Fruit fly (Drosophila melanogaster) whole organism, embryonic: ENCODE data around the gene CG11085.

Source experiments
- CG10147 ChIP-seq: fragments of 200-800 bp; sonication (Bioruptor generic); optimal IDR thresholded peaks from 2 replicates; lab custom pipeline; 2019; ENCODE audit warnings: missing biosample characterization, mild to moderate bottlenecking, missing genetic modification characterization, moderate library complexity
- CG10462 ChIP-seq: fragments of 200-800 bp; sonication (Bioruptor generic); optimal IDR thresholded peaks from 2 replicates; lab custom pipeline; 2016; ENCODE audit warnings: missing biosample characterization, missing genetic modification characterization
- CG10654 ChIP-seq: fragments of 200-800 bp; sonication (Bioruptor generic); optimal IDR thresholded peaks from 2 replicates; lab custom pipeline; 2016; ENCODE audit warnings: missing biosample characterization, missing genetic modification characterization
- CG11398 ChIP-seq: fragments of 200-800 bp; sonication (Bioruptor generic); optimal IDR thresholded peaks from 2 replicates; lab custom pipeline; 2016; ENCODE audit warnings: missing biosample characterization, missing genetic modification characterization
- CG12104 ChIP-seq: fragments of 200-800 bp; sonication (Bioruptor generic); optimal IDR thresholded peaks from 3 replicates; lab custom pipeline; 2016; ENCODE audit warnings: missing biosample characterization, missing genetic modification characterization
- CG1233 ChIP-seq: fragments of 200-800 bp; sonication (Bioruptor generic); optimal IDR thresholded peaks from 4 replicates; lab custom pipeline; 2018; ENCODE audit warnings: missing biosample characterization, mild to moderate bottlenecking, missing genetic modification characterization
- CG13424 ChIP-seq: fragments of 200-800 bp; sonication (Bioruptor generic); optimal IDR thresholded peaks from 2 replicates; lab custom pipeline; 2019; ENCODE audit warnings: missing biosample characterization, mild to moderate bottlenecking, missing genetic modification characterization, moderate library complexity
- CG14050 ChIP-seq: fragments of 200-800 bp; sonication (Bioruptor generic); IDR thresholded peaks from 3 replicates; pipeline ENCODE4 v1.3.6; 2022; ENCODE audit warnings: missing biosample characterization, missing genetic modification characterization
- CG14710 ChIP-seq: fragments of 200-800 bp; sonication (Bioruptor generic); optimal IDR thresholded peaks from 3 replicates; lab custom pipeline; 2019; ENCODE audit warnings: missing biosample characterization, mild to moderate bottlenecking, missing genetic modification characterization, moderate library complexity
- CG17328 ChIP-seq: fragments of 200-800 bp; sonication (Bioruptor generic); IDR thresholded peaks from 2 replicates; pipeline ENCODE4 v1.3.6; 2022; ENCODE audit warnings: missing biosample characterization, missing genetic modification characterization
- CG18599 ChIP-seq: fragments of 200-800 bp; sonication (Bioruptor generic); optimal IDR thresholded peaks from 3 replicates; lab custom pipeline; 2017; ENCODE audit warnings: missing biosample characterization, missing genetic modification characterization, mild to moderate bottlenecking, moderate library complexity, missing genetic modification reagents
- CG31441 ChIP-seq: fragments of 200-800 bp; sonication (Bioruptor generic); IDR thresholded peaks from 2 replicates; pipeline ENCODE4 v1.3.6; 2022; ENCODE audit warnings: missing biosample characterization, missing genetic modification characterization
- CG34224 ChIP-seq: fragments of 200-800 bp; sonication (Bioruptor generic); IDR thresholded peaks from 3 replicates; pipeline ENCODE4 v1.3.6; 2022; ENCODE audit warnings: missing biosample characterization, missing genetic modification characterization; ENCODE audit not compliant: partially characterized antibody
- CG4707 ChIP-seq: fragments of 200-800 bp; sonication (Bioruptor generic); optimal IDR thresholded peaks from 2 replicates; lab custom pipeline; 2018; ENCODE audit warnings: missing biosample characterization, mild to moderate bottlenecking, missing genetic modification characterization, moderate library complexity
- CG6654 ChIP-seq: fragments of 200-800 bp; sonication (Bioruptor generic); optimal IDR thresholded peaks from 2 replicates; lab custom pipeline; 2017; ENCODE audit warnings: missing biosample characterization, mild to moderate bottlenecking, missing genetic modification characterization
- CG6765 ChIP-seq: fragments of 200-800 bp; sonication (Bioruptor generic); optimal IDR thresholded peaks from 3 replicates; lab custom pipeline; 2017; ENCODE audit warnings: missing biosample characterization, mild to moderate bottlenecking, missing genetic modification characterization
- CG7556 ChIP-seq: fragments of 200-800 bp; sonication (Bioruptor generic); optimal IDR thresholded peaks from 2 replicates; lab custom pipeline; 2017; ENCODE audit warnings: missing biosample characterization, mild to moderate bottlenecking, missing genetic modification characterization
- CG7786 ChIP-seq: fragments of 200-800 bp; sonication (Bioruptor generic); optimal IDR thresholded peaks from 2 replicates; lab custom pipeline; 2016; ENCODE audit warnings: missing biosample characterization, missing genetic modification characterization
- CG7928 ChIP-seq: fragments of 200-800 bp; sonication (Bioruptor generic); optimal IDR thresholded peaks from 2 replicates; lab custom pipeline; 2017; ENCODE audit warnings: missing biosample characterization, mild to moderate bottlenecking, missing genetic modification characterization
- CG7987 ChIP-seq: fragments of 200-800 bp; sonication (Bioruptor generic); optimal IDR thresholded peaks from 2 replicates; lab custom pipeline; 2018; ENCODE audit warnings: missing biosample characterization, mild to moderate bottlenecking, missing genetic modification characterization, moderate library complexity
- Fer1 ChIP-seq: fragments of 200-800 bp; sonication (Bioruptor generic); optimal IDR thresholded peaks from 2 replicates; lab custom pipeline; 2017; ENCODE audit warnings: missing biosample characterization, mild to moderate bottlenecking, missing genetic modification characterization
- H2.0 ChIP-seq: fragments of 200-800 bp; sonication (Bioruptor generic); IDR thresholded peaks from 2 replicates; pipeline ENCODE4 v1.3.6; 2022; ENCODE audit warnings: missing biosample characterization, missing genetic modification characterization
- Hr3 ChIP-seq: fragments of 200-800 bp; sonication (Bioruptor generic); optimal IDR thresholded peaks from 3 replicates; lab custom pipeline; 2016; ENCODE audit warnings: missing biosample characterization, missing genetic modification characterization
- Hsf ChIP-seq: fragments of 200-800 bp; sonication (Bioruptor generic); optimal IDR thresholded peaks from 3 replicates; lab custom pipeline; 2016; ENCODE audit warnings: missing biosample characterization, missing genetic modification characterization
- Max ChIP-seq: fragments of 200-800 bp; sonication (Bioruptor generic); optimal IDR thresholded peaks from 2 replicates; lab custom pipeline; 2016; ENCODE audit warnings: missing biosample characterization, mild to moderate bottlenecking, missing genetic modification characterization
- Meics ChIP-seq: fragments of 200-800 bp; sonication (Bioruptor generic); optimal IDR thresholded peaks from 2 replicates; lab custom pipeline; 2017; ENCODE audit warnings: missing biosample characterization, mild to moderate bottlenecking, missing genetic modification characterization
- Mrtf ChIP-seq: fragments of 200-800 bp; sonication (Bioruptor generic); IDR thresholded peaks from 3 replicates; pipeline ENCODE4 v1.3.6; 2022; ENCODE audit warnings: missing biosample characterization, missing genetic modification characterization
- Oaz ChIP-seq: fragments of 200-800 bp; sonication (Bioruptor generic); IDR thresholded peaks from 2 replicates; pipeline ENCODE4 v1.3.6; 2022; ENCODE audit warnings: missing biosample characterization, missing genetic modification characterization
- Sox100B ChIP-seq: fragments of 200-800 bp; sonication (Bioruptor generic); optimal IDR thresholded peaks from 3 replicates; lab custom pipeline; 2018; ENCODE audit warnings: missing biosample characterization, mild to moderate bottlenecking, missing genetic modification characterization
- Ssrp ChIP-seq: fragments of 200-800 bp; sonication (Bioruptor generic); optimal IDR thresholded peaks from 2 replicates; lab custom pipeline; 2018; ENCODE audit warnings: missing biosample characterization, mild to moderate bottlenecking, missing genetic modification characterization, moderate library complexity
- Taf1 ChIP-seq: fragments of 200-800 bp; sonication (Bioruptor generic); IDR thresholded peaks from 2 replicates; pipeline ENCODE4 v1.3.6; 2022; ENCODE audit warnings: missing biosample characterization, missing genetic modification characterization
- ara ChIP-seq: fragments of 200-800 bp; sonication (Bioruptor generic); IDR thresholded peaks from 2 replicates; pipeline ENCODE4 v1.3.6; 2022; ENCODE audit warnings: missing biosample characterization, missing genetic modification characterization
- bab2 ChIP-seq: fragments of 200-800 bp; sonication (Bioruptor generic); optimal IDR thresholded peaks from 2 replicates; lab custom pipeline; 2016; ENCODE audit warnings: missing biosample characterization, missing genetic modification characterization
- ewg ChIP-seq: fragments of 200-800 bp; sonication (Bioruptor generic); optimal IDR thresholded peaks from 3 replicates; lab custom pipeline; 2017; ENCODE audit warnings: mild to moderate bottlenecking, missing biosample characterization, missing genetic modification reagents, missing genetic modification characterization
- gem ChIP-seq: fragments of 200-800 bp; sonication (Bioruptor generic); optimal IDR thresholded peaks from 2 replicates; lab custom pipeline; 2019; ENCODE audit warnings: missing biosample characterization, mild to moderate bottlenecking, missing genetic modification characterization, moderate library complexity
- gsb ChIP-seq: fragments of 200-800 bp; sonication (Bioruptor generic); IDR thresholded peaks from 2 replicates; pipeline ENCODE4 v1.3.6; 2022; ENCODE audit warnings: missing biosample characterization, missing genetic modification characterization
- hth ChIP-seq: fragments of >200 bp; optimal IDR thresholded peaks from 2 replicates; lab custom pipeline; 2017; ENCODE audit warnings: inconsistent platforms
- ind ChIP-seq: fragments of 200-800 bp; sonication (Bioruptor generic); optimal IDR thresholded peaks from 3 replicates; lab custom pipeline; 2016; ENCODE audit warnings: missing biosample characterization, missing genetic modification characterization
- nerfin-1 ChIP-seq: fragments of 200-800 bp; sonication (Bioruptor generic); optimal IDR thresholded peaks from 3 replicates; lab custom pipeline; 2019; ENCODE audit warnings: missing biosample characterization, mild to moderate bottlenecking, missing genetic modification characterization, moderate library complexity
- nom ChIP-seq: fragments of 200-800 bp; sonication (Bioruptor generic); optimal IDR thresholded peaks from 2 replicates; lab custom pipeline; 2017; ENCODE audit warnings: missing biosample characterization, missing genetic modification characterization, mild to moderate bottlenecking, moderate library complexity, missing genetic modification reagents
- otp ChIP-seq: fragments of 200-800 bp; sonication (Bioruptor generic); IDR thresholded peaks from 3 replicates; pipeline ENCODE4, ENCODE4 v1.3.6; 2022; ENCODE audit warnings: missing biosample characterization, missing genetic modification characterization
- pfk ChIP-seq: fragments of 200-800 bp; sonication (Bioruptor generic); optimal IDR thresholded peaks from 2 replicates; lab custom pipeline; 2018; ENCODE audit warnings: missing biosample characterization, mild to moderate bottlenecking, missing genetic modification characterization, moderate library complexity
- pnt ChIP-seq: fragments of 200-800 bp; sonication (Bioruptor generic); optimal IDR thresholded peaks from 3 replicates; lab custom pipeline; 2016; ENCODE audit warnings: missing biosample characterization, missing genetic modification characterization
- sisA ChIP-seq: fragments of 200-800 bp; sonication (Bioruptor generic); IDR thresholded peaks from 2 replicates; pipeline ENCODE4 v1.3.6; 2022; ENCODE audit warnings: missing biosample characterization, missing genetic modification characterization
- slbo ChIP-seq: fragments of 200-800 bp; sonication (Bioruptor generic); IDR thresholded peaks from 2 replicates; pipeline ENCODE4 v1.3.6; 2022; ENCODE audit warnings: missing biosample characterization, missing genetic modification characterization
- sug ChIP-seq: fragments of 200-800 bp; optimal IDR thresholded peaks from 2 replicates; lab custom pipeline; 2019; ENCODE audit warnings: missing biosample characterization, mild to moderate bottlenecking, missing genetic modification characterization, moderate library complexity
- tio ChIP-seq: fragments of 200-800 bp; sonication (Bioruptor generic); optimal IDR thresholded peaks from 2 replicates; lab custom pipeline; 2017; ENCODE audit warnings: missing biosample characterization, missing genetic modification characterization, inconsistent platforms
- twi ChIP-seq: fragments of 200-800 bp; optimal IDR thresholded peaks from 2 replicates; lab custom pipeline; 2019; ENCODE audit warnings: missing biosample characterization, mild to moderate bottlenecking, missing genetic modification characterization, moderate library complexity
- wor ChIP-seq: fragments of 200-800 bp; sonication (Bioruptor generic); IDR thresholded peaks from 2 replicates; pipeline ENCODE4 v1.3.6; 2022; ENCODE audit warnings: missing biosample characterization, missing genetic modification characterization

CG11085 gene

dm6 chrX:12578701-12579372, 37.3 kb upstream of the CG11085 start (continued):
- TF ChIP-seq nom (no peak), slbo (GFP tag; lab: Robert Waterston, UW) (peak; percentile 48), pnt (GFP tag; lab: Kevin White, UChicago) (peak; percentile 4), otp (no peak; the same call in 2 of the 3 replicates), Max (GFP tag; lab: Kevin White, UChicago) (peak; percentile 52), CG7556 (GFP tag; lab: Kevin White, UChicago) (peak; percentile 52), Fer1 (peak; percentile 64), nerfin-1 (tag; lab: Kevin White, UChicago) (peak; percentile 75), CG6654 (peak; percentile 24), CG7786 (GFP tag; lab: Kevin White, UChicago) (peak; percentile 6), ewg (GFP tag; lab: Kevin White, UChicago) (peak; percentile 18), pfk (GFP tag; lab: Kevin White, UChicago) (peak; percentile 81), Sox100B (GFP tag; lab: Kevin White, UChicago) (peak; percentile 53), CG14710 (tag; lab: Kevin White, UChicago) (peak; percentile 61), CG13424 (tag; lab: Kevin White, UChicago) (peak; percentile 80), CG10462 (peak; percentile 8), CG1233 (peak; percentile 37), sug (tag; lab: Kevin White, UChicago) (no peak), sisA (GFP tag; lab: Robert Waterston, UW) (peak; percentile 57), Mrtf (GFP tag; lab: Robert Waterston, UW) (peak; percentile 36; the same call in 1 of the 3 replicates), ara (peak; percentile 40; the same call in 1 of the 2 replicates), CG17328 (GFP tag; lab: Robert Waterston, UW) (0 out of 2 replicates have a peak, but pooled peaks have one; percentile 31), CG18599 (peak; percentile 63), CG12104 (peak; percentile 31), CG6765 (GFP tag; lab: Kevin White, UChicago) (no peak), CG4707 (GFP tag; lab: Kevin White, UChicago) (no peak), twi (tag; lab: Kevin White, UChicago) (no peak), Hr3 (GFP tag; lab: Kevin White, UChicago) (peak; percentile 11), CG7987 (GFP tag; lab: Kevin White, UChicago) (no peak), CG10147 (GFP tag; lab: Kevin White, UChicago) (peak; percentile 3), wor (peak; percentile 47; the same call in 1 of the 2 replicates), CG11398 (GFP tag; lab: Kevin White, UChicago) (no peak), CG34224 (GFP tag; lab: Robert Waterston, UW) (peak; percentile 20; the same call in 1 of the 3 replicates), gem (peak; percentile 86), Oaz (GFP tag; lab: Robert Waterston, UW) (0 out of 2 replicates have a peak, but pooled peaks have one; percentile 29), ind (peak; percentile 57), Meics (GFP tag; lab: Kevin White, UChicago) (peak; percentile 67), bab2 (peak; percentile 25), Taf1 (GFP tag; lab: Robert Waterston, UW) (no peak), gsb (GFP tag; lab: Robert Waterston, UW) (peak; percentile 15; the same call in 1 of the 2 replicates), Ssrp (tag; lab: Kevin White, UChicago) (peak; percentile 77), hth (lab: Kevin White, UChicago) (no peak), CG14050 (peak; percentile 26; the same call in 1 of the 3 replicates), H2.0 (GFP tag; lab: Robert Waterston, UW) (0 out of 2 replicates have a peak, but pooled peaks have one; percentile 34), tio (GFP tag; lab: Kevin White, UChicago) (peak; percentile 45), CG7928 (no peak), Hsf (GFP tag; lab: Kevin White, UChicago) (peak; percentile 67), CG10654 (GFP tag; lab: Kevin White, UChicago) (peak; percentile 31), CG31441 (peak; percentile 67)
